Fruit fly (Drosophila melanogaster): ENCODE results near the gene kirre.

- TF ChIP-seq h (optimal IDR thresholded peaks at IDR 0.05) (no peak), Myc (optimal IDR thresholded peaks at IDR 0.05) (no peak), psq (optimal IDR thresholded peaks at IDR 0.05) (no peak), Sin3A (optimal IDR thresholded peaks at IDR 0.05) (no peak), ttk (optimal IDR thresholded peaks at IDR 0.05) (no peak)
Observed at dm6 chrX:2872753-2873152, 132.6 kb downstream of the kirre start, which contains the start of gene CG14416.
